Worm (Caenorhabditis elegans) whole organism, midembryonic: ENCODE measurements around the gene fce-2.

ENCODE experiments used
- T22C8.4 ChIP-seq: fragments of 200-800 bp; sonication (Bioruptor generic); IDR thresholded peaks from 2 replicates; pipeline ENCODE4 v1.3.6; 2022; ENCODE audit warnings: missing genetic modification characterization, missing compliant biosample characterization
- cog-1 ChIP-seq: sonication (generic microtip); optimal IDR thresholded peaks from 2 replicates; lab custom pipeline; 2016; ENCODE audit warnings: missing genetic modification characterization, missing compliant biosample characterization
- flt-1 ChIP-seq: fragments of 200-800 bp; sonication (Bioruptor generic); IDR thresholded peaks from 2 replicates; pipeline ENCODE4 v1.3.6; 2022; ENCODE audit warnings: missing genetic modification characterization, missing compliant biosample characterization
- klf-2 ChIP-seq: fragments of 200-800 bp; sonication (Bioruptor generic); conservative IDR thresholded peaks from 2 replicates; pipeline ENCODE4 v1.3.6; 2022; ENCODE audit warnings: missing genetic modification reagents, missing genetic modification characterization, missing compliant biosample characterization
- med-1 ChIP-seq: sonication (generic microtip); optimal IDR thresholded peaks from 2 replicates; lab custom pipeline; 2017; ENCODE audit warnings: missing genetic modification characterization, mild to moderate bottlenecking, missing compliant biosample characterization, antibody characterized with exemption, missing genetic modification reagents; ENCODE audit not compliant: insufficient read depth
- ref-1 ChIP-seq: fragments of 200-800 bp; sonication (Bioruptor generic); conservative IDR thresholded peaks from 2 replicates; pipeline ENCODE4 v1.3.6; 2022; ENCODE audit warnings: missing genetic modification reagents, missing genetic modification characterization, missing compliant biosample characterization
- tab-1 ChIP-seq: fragments of 200-800 bp; sonication (Bioruptor generic); IDR thresholded peaks from 2 replicates; pipeline ENCODE4 v1.3.6; 2022; ENCODE audit warnings: missing genetic modification characterization, missing compliant biosample characterization
- ztf-23 ChIP-seq: fragments of 200-800 bp; sonication (Bioruptor generic); IDR thresholded peaks from 2 replicates; pipeline ENCODE4 v1.3.6; 2022; ENCODE audit warnings: missing genetic modification reagents, missing genetic modification characterization, missing compliant biosample characterization
- ztf-29 ChIP-seq: fragments of 200-800 bp; sonication (Bioruptor generic); IDR thresholded peaks from 2 replicates; pipeline ENCODE4 v1.3.6; 2022; ENCODE audit warnings: missing genetic modification reagents, missing genetic modification characterization, missing compliant biosample characterization

The fce-2 gene

ce11 chrV:20409016-20409415 is 16.1 kb upstream of the fce-2 start:
- TF ChIP-seq cog-1 (tag; lab: Kevin White, UChicago) = no peak

ce11 chrV:20410285-20410684 is 14.8 kb upstream of the fce-2 start:
- TF ChIP-seq ztf-23 (GFP tag; lab: Robert Waterston, UW) = no peak
- TF ChIP-seq tab-1 = no peak
- no peak for TF ChIP-seq cog-1 (tag; lab: Kevin White, UChicago)
- TF ChIP-seq ztf-29 = no peak
- no peak for TF ChIP-seq flt-1
- TF ChIP-seq med-1 (GFP tag; lab: Kevin White, UChicago) = no peak
- TF ChIP-seq ref-1 (GFP tag; lab: Robert Waterston, UW) = no peak
- TF ChIP-seq T22C8.4 (GFP tag; lab: Robert Waterston, UW) = no peak
- TF ChIP-seq klf-2 (GFP tag; lab: Robert Waterston, UW) = no peak

DNA sequence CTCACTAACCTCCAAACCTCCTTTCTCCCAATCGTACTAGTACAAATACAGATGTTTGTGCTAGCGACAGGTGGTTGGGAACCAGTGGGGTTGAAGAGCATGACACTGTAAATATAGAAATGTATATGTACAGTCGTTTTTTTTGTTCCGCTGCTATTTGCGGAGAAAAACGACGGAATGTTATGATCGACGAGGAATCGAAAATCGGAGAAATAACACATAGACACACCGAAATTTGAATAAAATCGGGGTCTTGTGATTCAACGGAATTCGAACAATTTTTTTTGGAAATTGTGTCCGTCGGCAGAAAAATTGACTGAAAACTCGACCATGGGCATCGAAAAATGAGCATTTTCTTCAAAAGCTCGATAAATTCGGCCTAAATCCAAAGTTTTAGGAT is 13.4 kb upstream of the fce-2 start, which contains the start of gene F53H2.3:
TSS of gene F53H2.3 (minus strand) at position 101 of the 400 bp plus-strand sequence.
- TF ChIP-seq ztf-29 = no peak
- no peak for TF ChIP-seq ztf-23 (GFP tag; lab: Robert Waterston, UW)
- TF ChIP-seq T22C8.4 (GFP tag; lab: Robert Waterston, UW) = no peak
- TF ChIP-seq cog-1 (tag; lab: Kevin White, UChicago) = no peak
- no peak for TF ChIP-seq tab-1
- TF ChIP-seq klf-2 (GFP tag; lab: Robert Waterston, UW) = no peak

ce11 chrV:20412225-20412624 is 12.9 kb upstream of the fce-2 start:
- no peak for TF ChIP-seq T22C8.4 (GFP tag; lab: Robert Waterston, UW)
- TF ChIP-seq cog-1 (tag; lab: Kevin White, UChicago) = no peak
- TF ChIP-seq ref-1 (GFP tag; lab: Robert Waterston, UW) = no peak

- no peak for TF ChIP-seq T22C8.4 (GFP tag; lab: Robert Waterston, UW)
Measured at ce11 chrV:20413426-20413825, 11.7 kb upstream of the fce-2 start.

- TF ChIP-seq flt-1 (no peak), ztf-23 (GFP tag; lab: Robert Waterston, UW) (no peak), ztf-29 (no peak), ref-1 (GFP tag; lab: Robert Waterston, UW) (no peak), cog-1 (tag; lab: Kevin White, UChicago) (no peak), klf-2 (GFP tag; lab: Robert Waterston, UW) (no peak), tab-1 (no peak), T22C8.4 (GFP tag; lab: Robert Waterston, UW) (no peak), med-1 (GFP tag; lab: Kevin White, UChicago) (no peak)
Measured at ce11 chrV:20413936-20414335, 11.2 kb upstream of the fce-2 start.

DNA sequence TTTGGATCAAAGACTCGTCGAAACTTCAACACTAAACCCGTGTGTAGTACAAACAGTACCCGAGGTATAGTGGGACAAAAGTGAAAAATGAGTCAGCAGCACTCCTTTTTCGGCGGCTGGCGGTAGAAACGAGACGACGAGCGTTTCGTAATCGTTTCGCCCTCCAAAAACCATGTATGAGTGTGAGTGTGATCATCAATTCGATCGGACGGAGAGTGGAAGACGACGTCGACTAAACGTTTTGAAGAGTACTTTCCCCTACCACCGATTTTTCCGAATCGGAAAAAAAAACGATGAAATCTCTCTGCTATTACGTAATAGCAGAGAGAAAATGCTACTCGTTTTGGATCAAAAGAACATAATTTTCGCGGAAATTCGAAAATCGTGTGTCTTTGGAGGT is 9.7 kb upstream of the fce-2 start:
- TF ChIP-seq T22C8.4 (GFP tag; lab: Robert Waterston, UW) (no peak), cog-1 (tag; lab: Kevin White, UChicago) (no peak), ztf-29 (no peak), ztf-23 (GFP tag; lab: Robert Waterston, UW) (no peak), med-1 (GFP tag; lab: Kevin White, UChicago) (no peak), klf-2 (GFP tag; lab: Robert Waterston, UW) (no peak), ref-1 (GFP tag; lab: Robert Waterston, UW) (no peak), flt-1 (no peak), tab-1 (no peak)

DNA sequence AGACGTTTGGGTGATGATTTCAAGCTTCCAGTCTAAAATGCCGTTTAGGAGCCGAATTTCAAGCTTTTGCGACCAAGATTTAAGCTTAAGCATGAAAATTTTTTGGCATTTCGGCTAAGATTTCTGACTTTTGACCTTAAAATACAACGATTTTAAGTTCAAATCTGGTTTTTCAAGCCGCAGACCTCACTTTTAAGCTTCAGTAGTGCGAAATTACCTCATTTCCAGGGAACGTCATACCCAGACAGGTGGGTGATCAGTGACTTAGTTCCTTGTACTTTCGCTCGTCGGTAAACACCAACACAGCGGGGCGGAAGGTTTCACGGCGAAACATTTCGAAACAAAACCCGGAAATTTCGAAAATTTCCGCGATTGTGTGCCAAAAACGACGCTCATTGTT is 8.8 kb upstream of the fce-2 start:
- TF ChIP-seq flt-1 (no peak), cog-1 (tag; lab: Kevin White, UChicago) (no peak), klf-2 (GFP tag; lab: Robert Waterston, UW) (no peak), ref-1 (GFP tag; lab: Robert Waterston, UW) (no peak), tab-1 (no peak), med-1 (GFP tag; lab: Kevin White, UChicago) (no peak), ztf-29 (no peak), ztf-23 (GFP tag; lab: Robert Waterston, UW) (no peak), T22C8.4 (GFP tag; lab: Robert Waterston, UW) (no peak)

DNA sequence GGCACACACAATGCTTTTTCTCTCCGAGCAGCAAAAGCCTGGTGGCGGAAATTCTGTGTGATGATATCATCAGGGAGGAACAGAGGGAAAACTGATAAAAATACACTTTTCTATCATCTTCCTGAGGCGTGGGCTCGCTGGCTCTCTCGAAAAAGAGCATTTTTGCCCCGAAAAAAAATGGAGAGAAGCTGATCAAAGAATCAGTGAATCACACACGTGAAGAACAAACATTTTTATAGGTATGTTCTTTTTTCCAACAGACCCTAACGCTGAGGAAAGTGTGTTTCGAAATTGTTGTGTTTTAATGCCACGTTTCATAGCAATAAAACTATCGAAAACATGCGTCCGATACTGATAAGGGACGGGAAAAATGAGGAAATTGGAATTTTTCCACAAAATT is 8.3 kb upstream of the fce-2 start:
- TF ChIP-seq ref-1 (GFP tag; lab: Robert Waterston, UW) (no peak), T22C8.4 (GFP tag; lab: Robert Waterston, UW) (no peak), cog-1 (tag; lab: Kevin White, UChicago) (no peak), tab-1 (no peak), ztf-23 (GFP tag; lab: Robert Waterston, UW) (no peak), med-1 (GFP tag; lab: Kevin White, UChicago) (no peak), flt-1 (no peak), ztf-29 (no peak)

DNA sequence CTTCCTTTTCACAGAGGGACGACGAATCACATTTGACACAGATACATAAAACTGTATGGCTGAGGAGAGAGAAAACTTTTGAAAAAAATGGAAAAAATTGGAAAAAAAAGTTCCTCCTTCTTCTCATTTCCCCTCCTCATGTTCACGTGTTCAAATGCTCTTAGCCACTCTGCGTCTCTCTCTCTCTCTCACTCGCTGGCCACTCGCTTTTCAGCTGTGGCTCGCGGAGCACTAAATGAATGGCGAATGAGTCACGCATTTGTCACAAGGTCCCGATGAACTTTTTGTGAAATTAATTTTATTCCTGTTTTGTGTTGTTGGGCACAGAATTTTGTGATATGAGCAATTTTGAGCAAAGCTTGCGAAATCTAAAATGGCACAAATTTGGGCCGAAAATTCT is 7.3 kb upstream of the fce-2 start:
- no peak for TF ChIP-seq ref-1 (GFP tag; lab: Robert Waterston, UW)
- TF ChIP-seq tab-1 = no peak
- TF ChIP-seq med-1 (GFP tag; lab: Kevin White, UChicago) = no peak
- no peak for TF ChIP-seq ztf-29
- TF ChIP-seq T22C8.4 (GFP tag; lab: Robert Waterston, UW) = no peak
- no peak for TF ChIP-seq ztf-23 (GFP tag; lab: Robert Waterston, UW)
- TF ChIP-seq klf-2 (GFP tag; lab: Robert Waterston, UW) = no peak
- no peak for TF ChIP-seq flt-1
- TF ChIP-seq cog-1 (tag; lab: Kevin White, UChicago) = no peak

DNA sequence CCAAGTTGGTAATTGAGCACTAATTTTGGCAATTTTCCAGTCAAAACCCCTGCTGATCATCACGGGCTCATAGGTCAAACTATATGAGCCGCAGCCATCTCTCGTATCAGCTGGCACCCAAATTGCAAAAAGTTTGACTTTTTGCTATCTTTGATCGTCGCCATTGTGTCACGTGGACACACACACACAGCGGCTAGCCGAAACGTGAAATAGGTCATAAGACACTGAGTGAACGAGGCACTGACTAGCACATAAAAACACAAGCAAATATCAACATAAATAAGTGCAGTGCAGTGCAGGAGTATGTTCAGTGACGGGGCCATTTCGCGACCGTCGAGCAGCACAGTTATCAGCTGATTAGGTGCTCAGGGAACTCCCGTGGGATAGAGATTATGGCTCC is 6.3 kb upstream of the fce-2 start:
- TF ChIP-seq flt-1 (no peak), tab-1 (no peak), T22C8.4 (GFP tag; lab: Robert Waterston, UW) (no peak), ztf-23 (GFP tag; lab: Robert Waterston, UW) (no peak), cog-1 (tag; lab: Kevin White, UChicago) (no peak), ref-1 (GFP tag; lab: Robert Waterston, UW) (no peak), klf-2 (GFP tag; lab: Robert Waterston, UW) (no peak), med-1 (GFP tag; lab: Kevin White, UChicago) (no peak), ztf-29 (no peak)
